Worm (Caenorhabditis elegans) whole organism, young adult: ENCODE data around the gene cyp-35A4.

Source experiments
- B0019.2 ChIP-seq: fragments of 200-800 bp; sonication (Bioruptor generic); conservative IDR thresholded peaks from 2 replicates; pipeline ENCODE4 v1.3.6; 2022; ENCODE audit warnings: missing genetic modification reagents, missing genetic modification characterization, missing compliant biosample characterization
- F52B5.7 ChIP-seq: sonication (generic microtip); optimal IDR thresholded peaks from 2 replicates; lab custom pipeline; 2016; ENCODE audit warnings: mild to moderate bottlenecking, missing genetic modification characterization, missing compliant biosample characterization
- efl-1 ChIP-seq: fragments of 150-350 bp; optimal IDR thresholded peaks from 2 replicates; lab custom pipeline; 2014; ENCODE audit warnings: missing biosample characterization, missing genetic modification reagents, missing genetic modification characterization
- ets-4 ChIP-seq: fragments of 200-800 bp; sonication (Bioruptor generic); optimal IDR thresholded peaks from 2 replicates; lab custom pipeline; 2018; ENCODE audit warnings: mild to moderate bottlenecking, missing genetic modification characterization, missing compliant biosample characterization
- gei-17 ChIP-seq: fragments of 200-800 bp; sonication (Bioruptor generic); optimal IDR thresholded peaks from 2 replicates; lab custom pipeline; 2018; ENCODE audit warnings: mild to moderate bottlenecking, missing genetic modification characterization, missing compliant biosample characterization
- nfya-1 ChIP-seq: sonication (generic microtip); optimal IDR thresholded peaks from 2 replicates; lab custom pipeline; 2017; ENCODE audit warnings: antibody characterized with exemption, missing compliant biosample characterization, missing genetic modification characterization, borderline replicate concordance; ENCODE audit not compliant: insufficient read depth
- pbrm-1 ChIP-seq: fragments of 200-800 bp; sonication (Bioruptor generic); IDR thresholded peaks from 2 replicates; pipeline ENCODE4 v1.3.6; 2022; ENCODE audit warnings: missing genetic modification reagents, missing genetic modification characterization, missing compliant biosample characterization
- pha-4 ChIP-seq: fragments of 150-350 bp; sonication (generic microtip); optimal IDR thresholded peaks from 2 replicates; lab custom pipeline; 2014; ENCODE audit warnings: missing biosample characterization, missing genetic modification reagents, missing genetic modification characterization
- repo-1 ChIP-seq: sonication (generic microtip); optimal IDR thresholded peaks from 2 replicates; lab custom pipeline; 2017; ENCODE audit warnings: mild to moderate bottlenecking, missing genetic modification characterization, missing compliant biosample characterization
- unc-62 ChIP-seq: fragments of 150-350 bp; optimal IDR thresholded peaks from 2 replicates; lab custom pipeline; 2014; ENCODE audit warnings: missing biosample characterization, missing genetic modification reagents, missing genetic modification characterization

- no peak for TF ChIP-seq nfya-1 (tag; lab: Kevin White, UChicago)
- TF ChIP-seq B0019.2 (GFP tag; lab: Robert Waterston, UW), result no peak
- TF ChIP-seq F52B5.7 (tag; lab: Kevin White, UChicago), result no peak
- TF ChIP-seq efl-1 (GFP tag; lab: Kevin White, UChicago), result no peak
- TF ChIP-seq gei-17 (GFP tag; lab: Kevin White, UChicago), result no peak
- no peak for TF ChIP-seq pha-4 (tag; lab: Kevin White, UChicago)
- no peak for TF ChIP-seq pbrm-1 (GFP tag; lab: Robert Waterston, UW)
- no peak for TF ChIP-seq repo-1 (tag; lab: Kevin White, UChicago)
- TF ChIP-seq unc-62 (GFP tag; lab: Kevin White, UChicago), result no peak
- TF ChIP-seq ets-4 (GFP tag; lab: Kevin White, UChicago), result no peak
These were observed 42.0 kb downstream of the cyp-35A4 start, which contains the start of gene otpl-2 for ce11 chrV:4073455-4073854.
